Fruit fly (Drosophila melanogaster) whole organism, wandering third instar larva: ENCODE results near the gene CG43813.

Experiments
- Abd-B ChIP-seq: fragments of >200 bp; optimal IDR thresholded peaks from 2 replicates; lab custom pipeline; 2017; ENCODE audit warnings: missing biosample characterization, missing genetic modification characterization
- CG32264 ChIP-seq: fragments of 200-800 bp; sonication (Bioruptor generic); optimal IDR thresholded peaks from 2 replicates; lab custom pipeline; 2016; ENCODE audit warnings: missing biosample characterization, missing genetic modification characterization
- CrebA ChIP-seq: fragments of 200-800 bp; sonication (Bioruptor generic); optimal IDR thresholded peaks from 2 replicates; lab custom pipeline; 2016; ENCODE audit warnings: missing biosample characterization, mild to moderate bottlenecking, missing genetic modification characterization, borderline replicate concordance
- Dfd ChIP-seq: fragments of >200 bp; optimal IDR thresholded peaks from 2 replicates; lab custom pipeline; 2017; ENCODE audit warnings: missing biosample characterization, missing genetic modification characterization
- Dif ChIP-seq: fragments of 200-275, 200-300 bp; sonication (Bioruptor generic); optimal IDR thresholded peaks from 2 replicates; lab custom pipeline; 2018; ENCODE audit warnings: missing biosample characterization, missing genetic modification characterization; ENCODE audit not compliant: partially characterized antibody
- GATAd ChIP-seq: sonication (Bioruptor generic); optimal IDR thresholded peaks from 2 replicates; lab custom pipeline; 2016; ENCODE audit warnings: missing biosample characterization, missing genetic modification characterization
- Hnf4 ChIP-seq: fragments of 200-800 bp; sonication (Bioruptor generic); optimal IDR thresholded peaks from 2 replicates; lab custom pipeline; 2016; ENCODE audit warnings: missing biosample characterization, mild to moderate bottlenecking, missing genetic modification characterization
- Hr83 ChIP-seq: fragments of 200-300 bp; sonication (Bioruptor generic); optimal IDR thresholded peaks from 2 replicates; lab custom pipeline; 2016; ENCODE audit warnings: missing biosample characterization, mild to moderate bottlenecking, missing genetic modification characterization, moderate library complexity; ENCODE audit not compliant: poor library complexity, severe bottlenecking
- Jra ChIP-seq: sonication (Bioruptor generic); optimal IDR thresholded peaks from 2 replicates; lab custom pipeline; 2016; ENCODE audit warnings: missing biosample characterization, missing genetic modification characterization
- Myc ChIP-seq: fragments of >200 bp; optimal IDR thresholded peaks from 2 replicates; lab custom pipeline; 2017
- N ChIP-seq: fragments of >200 bp; optimal IDR thresholded peaks from 2 replicates; lab custom pipeline; 2018; ENCODE audit warnings: missing biosample characterization, missing external identifiers, missing genetic modification characterization
- OdsH ChIP-seq: fragments of 200-800 bp; sonication (Bioruptor generic); optimal IDR thresholded peaks from 2 replicates; lab custom pipeline; 2016; ENCODE audit warnings: missing biosample characterization, mild to moderate bottlenecking, missing genetic modification characterization
- Rel ChIP-seq, 2 experiments: fragments of 200-800 bp; sonication (Bioruptor generic) in 1 of 2; optimal IDR thresholded peaks; 2 replicates in 1 of 2; 3 replicates in 1 of 2; lab custom pipeline; 2016 to 2019; ENCODE audit warnings: mild to moderate bottlenecking in 2 of 2, missing biosample characterization in 2 of 2, missing genetic modification characterization in 2 of 2, moderate library complexity in 1 of 2
- Sp1 ChIP-seq: fragments of 200-800 bp; sonication (Bioruptor generic); optimal IDR thresholded peaks from 3 replicates; lab custom pipeline; 2019; ENCODE audit warnings: missing biosample characterization, mild to moderate bottlenecking, missing genetic modification characterization, moderate library complexity
- Vsx2 ChIP-seq: fragments of 200-300, 225-300 bp; sonication (Bioruptor generic); optimal IDR thresholded peaks from 2 replicates; lab custom pipeline; 2018; ENCODE audit warnings: missing biosample characterization, missing genetic modification characterization; ENCODE audit not compliant: partially characterized antibody
- br ChIP-seq: fragments of 200-800 bp; sonication (Bioruptor generic); optimal IDR thresholded peaks from 2 replicates; lab custom pipeline; 2016; ENCODE audit warnings: missing biosample characterization, missing genetic modification characterization
- dl ChIP-seq, 2 experiments: fragments of 175-275, 200-275 bp in 1 of 2; fragments of 200-275 bp in 1 of 2; sonication (Bioruptor generic); optimal IDR thresholded peaks; lab custom pipeline; 2018; ENCODE audit warnings: mild to moderate bottlenecking in 2 of 2, missing biosample characterization in 2 of 2, missing genetic modification characterization in 2 of 2, moderate library complexity in 2 of 2; ENCODE audit not compliant: partially characterized antibody in 2 of 2, insufficient read depth in 1 of 2
- dmrt93B ChIP-seq: fragments of 200-800 bp; sonication (Bioruptor generic); optimal IDR thresholded peaks from 2 replicates; lab custom pipeline; 2018; ENCODE audit warnings: missing biosample characterization, mild to moderate bottlenecking, missing genetic modification characterization
- foxo ChIP-seq, 2 experiments: fragments of 200-800 bp; sonication (Bioruptor generic); optimal IDR thresholded peaks; 2 replicates in 1 of 2; 3 replicates in 1 of 2; lab custom pipeline; 2016 to 2017; ENCODE audit warnings: missing biosample characterization in 2 of 2, missing genetic modification characterization in 2 of 2
- fru ChIP-seq: fragments of 200-800 bp; sonication (Bioruptor generic); optimal IDR thresholded peaks from 3 replicates; lab custom pipeline; 2016; ENCODE audit warnings: missing biosample characterization, mild to moderate bottlenecking, missing genetic modification characterization
- h ChIP-seq: fragments of 200-800 bp; sonication (Bioruptor generic); optimal IDR thresholded peaks from 3 replicates; lab custom pipeline; 2016; ENCODE audit warnings: missing biosample characterization, mild to moderate bottlenecking, missing genetic modification characterization
- lola ChIP-seq: fragments of >200 bp; optimal IDR thresholded peaks from 2 replicates; lab custom pipeline; 2017; ENCODE audit warnings: missing biosample characterization, missing genetic modification characterization
- sv ChIP-seq: fragments of 200-800 bp; sonication (Bioruptor generic); optimal IDR thresholded peaks from 3 replicates; lab custom pipeline; 2016; ENCODE audit warnings: missing biosample characterization, missing genetic modification characterization
- tai ChIP-seq: sonication (Bioruptor generic); optimal IDR thresholded peaks from 2 replicates; lab custom pipeline; 2016; ENCODE audit warnings: missing biosample characterization, missing genetic modification characterization
- usp ChIP-seq: fragments of >200 bp; optimal IDR thresholded peaks from 2 replicates; lab custom pipeline; 2017; ENCODE audit warnings: missing biosample characterization, missing genetic modification characterization
- woc ChIP-seq: sonication (Bioruptor generic); optimal IDR thresholded peaks from 2 replicates; lab custom pipeline; 2016; ENCODE audit warnings: missing biosample characterization, mild to moderate bottlenecking, missing genetic modification characterization

CG43813 gene

dm6 chr2L:12347862-12348261 lies 3.8 kb upstream of the CG43813 start (continued):
- TF ChIP-seq CG32264 (GFP tag; lab: Kevin White, UChicago), result no peak
- peak; percentile 43 to 79 for TF ChIP-seq dl (GFP tag; optimal IDR thresholded peaks at IDR 0.05; lab: Kevin White, UChicago; ENCODE audit: insufficient read depth in 1 of 2, partially characterized antibody in 2 of 2)

DNA sequence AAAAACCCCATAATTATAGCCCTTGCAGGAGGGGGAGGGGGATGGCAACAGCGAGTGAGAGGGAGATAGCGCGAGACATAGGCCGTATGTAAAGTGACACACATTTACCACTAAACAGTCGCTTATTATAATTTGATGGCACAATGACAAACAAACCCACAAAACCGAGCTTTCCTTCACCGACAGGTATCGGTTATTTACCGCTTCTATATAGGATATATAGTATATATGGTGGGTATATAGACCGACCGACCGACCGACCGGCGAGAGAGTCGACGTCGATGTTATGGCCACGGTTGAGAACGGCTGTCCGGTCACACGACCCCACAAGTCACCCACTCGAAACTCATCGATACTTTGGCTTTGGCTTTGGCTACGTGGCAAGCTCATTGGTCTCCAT lies 3.0 kb upstream of the CG43813 start:
- TF ChIP-seq Hr83 (GFP tag; lab: Kevin White, UChicago) (no peak), lola (GFP tag; lab: Kevin White, UChicago) (no peak), CG32264 (GFP tag; lab: Kevin White, UChicago) (no peak), N (GFP tag; lab: Kevin White, UChicago) (no peak), GATAd (GFP tag; lab: Kevin White, UChicago) (no peak), OdsH (GFP tag; lab: Kevin White, UChicago) (no peak), Jra (GFP tag; lab: Kevin White, UChicago) (no peak), sv (GFP tag; lab: Kevin White, UChicago) (no peak), Vsx2 (GFP tag; lab: Kevin White, UChicago) (no peak), dmrt93B (no peak), Abd-B (no peak), Hnf4 (no peak), foxo (GFP tag; optimal IDR thresholded peaks at IDR 0.05; lab: Kevin White, UChicago) (no peak), br (GFP tag; lab: Kevin White, UChicago) (no peak), woc (GFP tag; lab: Kevin White, UChicago) (no peak), tai (GFP tag; lab: Kevin White, UChicago) (no peak)

- TF ChIP-seq Jra (GFP tag; lab: Kevin White, UChicago) (no peak), CrebA (peak; percentile 12)
Measured at dm6 chr2L:12346163-12346892, 2.3 kb upstream of the CG43813 start.

- TF ChIP-seq Myc (lab: Kevin White, UChicago) (peak; percentile 23), dmrt93B (no peak), N (GFP tag; lab: Kevin White, UChicago) (peak; percentile 29)
Measured at dm6 chr2L:12341705-12342104, 2.4 kb downstream of the CG43813 start.

DNA sequence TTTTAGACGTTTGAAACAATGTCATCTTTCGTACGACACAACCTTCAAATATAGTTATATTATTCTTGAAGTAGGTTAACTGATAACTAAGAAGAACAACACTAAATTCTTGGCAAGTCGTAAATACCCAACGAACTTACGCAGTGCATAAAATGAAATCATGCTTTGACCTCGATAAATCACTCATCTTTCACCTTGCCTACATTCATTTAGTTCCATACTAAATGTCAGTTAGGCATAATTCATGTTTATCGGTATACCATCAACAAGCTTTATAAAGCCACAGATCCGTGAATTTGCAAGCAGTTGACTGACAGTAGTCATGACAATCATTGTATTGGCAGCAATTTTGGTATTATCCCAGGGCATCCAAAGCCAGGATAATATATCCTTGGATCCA lies 5.5 kb downstream of the CG43813 start, which contains the start of gene CG31862:
Gene CG31862 (plus strand): TSS at position 301 of the 400 bp plus-strand sequence.
- no peak for TF ChIP-seq fru (GFP tag; lab: Kevin White, UChicago)
- no peak for TF ChIP-seq dl (GFP tag; optimal IDR thresholded peaks at IDR 0.05; lab: Kevin White, UChicago; ENCODE audit: insufficient read depth in 1 of 2, partially characterized antibody in 2 of 2)
- TF ChIP-seq CG32264 (GFP tag; lab: Kevin White, UChicago), result no peak
- no peak for TF ChIP-seq h (GFP tag; lab: Kevin White, UChicago)
- TF ChIP-seq Hnf4, result no peak
- TF ChIP-seq Rel (GFP tag; optimal IDR thresholded peaks at IDR 0.05; lab: Kevin White, UChicago), result no peak
- TF ChIP-seq Rel (tag; optimal IDR thresholded peaks at IDR 0.05; lab: Kevin White, UChicago), result no peak
- TF ChIP-seq Sp1 (GFP tag; lab: Kevin White, UChicago), result no peak
- no peak for TF ChIP-seq Dfd (GFP tag; lab: Kevin White, UChicago)
- no peak for TF ChIP-seq Jra (GFP tag; lab: Kevin White, UChicago)

- TF ChIP-seq woc (GFP tag; lab: Kevin White, UChicago) (no peak), Dif (no peak), Abd-B (no peak), usp (GFP tag; lab: Kevin White, UChicago) (no peak), OdsH (GFP tag; lab: Kevin White, UChicago) (no peak), CrebA (no peak), lola (GFP tag; lab: Kevin White, UChicago) (no peak), fru (GFP tag; lab: Kevin White, UChicago) (no peak), Myc (lab: Kevin White, UChicago) (no peak)
Measured at dm6 chr2L:12337162-12337561, 6.9 kb downstream of the CG43813 start.
